Fruit fly (Drosophila melanogaster): ENCODE measurements around the gene Sfp36F.

Gene Sfp36F

dm6 chr2L:18312309-18312708, 20.0 kb downstream of the Sfp36F start (continued):
- TF ChIP-seq Bdp1 (GFP tag; optimal IDR thresholded peaks at IDR 0.05) (no peak), NC2β (GFP tag; optimal IDR thresholded peaks at IDR 0.05) (peak; percentile 54), pho (GFP tag; optimal IDR thresholded peaks at IDR 0.05) (no peak), vnd (GFP tag; IDR thresholded peaks at IDR 0.05; ENCODE audit: partially characterized antibody) (no peak), CG33213 (GFP tag; optimal IDR thresholded peaks at IDR 0.05) (no peak), CG30020 (tag; optimal IDR thresholded peaks at IDR 0.05) (no peak), Fer1 (GFP tag; optimal IDR thresholded peaks at IDR 0.05) (no peak), phol (tag; optimal IDR thresholded peaks at IDR 0.05) (peak; percentile 83), eyg (GFP tag; optimal IDR thresholded peaks at IDR 0.05) (no peak), ATbp (GFP tag; optimal IDR thresholded peaks at IDR 0.05) (peak; percentile 47), CG18262 (tag; optimal IDR thresholded peaks at IDR 0.05) (peak; percentile 83), CG9932 (GFP tag; IDR thresholded peaks at IDR 0.05) (no peak), crol (GFP tag; IDR thresholded peaks at IDR 0.05) (no peak), Mad (GFP tag; optimal IDR thresholded peaks at IDR 0.05) (no peak), stc (GFP tag; IDR thresholded peaks at IDR 0.05) (no peak), CoRest (tag; optimal IDR thresholded peaks at IDR 0.05) (peak; percentile 70), ci (GFP tag; IDR thresholded peaks at IDR 0.05) (no peak), br (optimal IDR thresholded peaks at IDR 0.05) (no peak), ttk (GFP tag; IDR thresholded peaks at IDR 0.05) (no peak), CG4328 (GFP tag; optimal IDR thresholded peaks at IDR 0.05) (no peak), CG8924 (tag; optimal IDR thresholded peaks at IDR 0.05) (peak; percentile 53), esg (GFP tag; conservative IDR thresholded peaks at IDR 0.05) (no peak), CG4617 (GFP tag; optimal IDR thresholded peaks at IDR 0.05; ENCODE audit: borderline replicate concordance) (no peak), Dref (GFP tag; IDR thresholded peaks at IDR 0.05) (no peak), Vsx1 (GFP tag; optimal IDR thresholded peaks at IDR 0.05) (no peak), Bteb2 (GFP tag; optimal IDR thresholded peaks at IDR 0.05) (no peak), CG11456 (GFP tag; IDR thresholded peaks at IDR 0.05) (no peak), CG7745 (tag; optimal IDR thresholded peaks at IDR 0.05) (no peak), CG12219 (GFP tag; optimal IDR thresholded peaks at IDR 0.05) (peak; percentile 15), B-H2 (GFP tag; optimal IDR thresholded peaks at IDR 0.05) (no peak), CG4730 (GFP tag; IDR thresholded peaks at IDR 0.05) (no peak), gt (GFP tag; IDR thresholded peaks at IDR 0.05) (no peak), Scr (GFP tag; IDR thresholded peaks at IDR 0.05; ENCODE audit: partially characterized antibody) (no peak), Atf3 (GFP tag; optimal IDR thresholded peaks at IDR 0.05) (peak; percentile 29), dm (GFP tag; optimal IDR thresholded peaks at IDR 0.05) (no peak), sd (tag; optimal IDR thresholded peaks at IDR 0.05) (no peak), CG1233 (GFP tag; optimal IDR thresholded peaks at IDR 0.05) (no peak), Neu2 (GFP tag; optimal IDR thresholded peaks at IDR 0.05; ENCODE audit: borderline replicate concordance) (no peak), Ets65A (GFP tag) (no peak), chn (GFP tag; optimal IDR thresholded peaks at IDR 0.05) (no peak), CG11560 (tag; IDR thresholded peaks at IDR 0.05) (no peak), Atf-2 (GFP tag; optimal IDR thresholded peaks at IDR 0.05) (peak; percentile 41), wor (GFP tag; IDR thresholded peaks at IDR 0.05) (no peak), ken (GFP tag; IDR thresholded peaks at IDR 0.05) (no peak), yki (optimal IDR thresholded peaks at IDR 0.05) (no peak), Drgx (GFP tag; IDR thresholded peaks at IDR 0.05) (peak; percentile 67), H2.0 (GFP tag; IDR thresholded peaks at IDR 0.05) (no peak), sug (tag; optimal IDR thresholded peaks at IDR 0.05) (no peak), wek (GFP tag; optimal IDR thresholded peaks at IDR 0.05) (no peak), D19B (GFP tag; optimal IDR thresholded peaks at IDR 0.05) (no peak), fd3F (GFP tag; optimal IDR thresholded peaks at IDR 0.05) (no peak), CG7839 (tag; optimal IDR thresholded peaks at IDR 0.05) (peak; percentile 72), Ssrp (tag; optimal IDR thresholded peaks at IDR 0.05) (peak; percentile 77)
